Fruit fly (Drosophila melanogaster): ENCODE results near the gene Naa30B.

Naa30B gene

DNA sequence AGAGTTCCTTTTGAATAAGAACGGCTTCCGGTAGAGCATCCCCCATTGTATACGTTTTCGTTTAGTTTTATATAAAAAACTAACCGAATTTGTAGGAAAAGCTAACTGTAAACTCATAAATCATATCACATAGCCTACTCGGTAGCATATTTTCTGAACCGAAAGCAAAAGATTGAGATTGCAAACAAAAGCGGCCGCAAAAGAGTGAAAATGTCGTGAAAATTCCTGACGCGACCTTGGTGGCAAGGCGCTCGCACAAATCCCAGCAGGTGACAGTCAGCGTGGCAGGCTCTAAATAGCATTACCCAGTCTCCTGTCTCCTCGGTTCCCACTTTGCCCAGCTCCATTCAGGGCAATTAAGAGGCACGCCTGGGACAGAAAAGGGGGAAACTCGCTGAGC, at the start of gene Naa30B:
Naa30B (minus strand) TSS at position 101 of the 400 bp plus-strand sequence.
- TF ChIP-seq acj6 (GFP tag; optimal IDR thresholded peaks at IDR 0.05) (no peak), Eip75B (GFP tag; optimal IDR thresholded peaks at IDR 0.05) (no peak), Smox (GFP tag; optimal IDR thresholded peaks at IDR 0.05) (no peak), salr (GFP tag; optimal IDR thresholded peaks at IDR 0.05) (peak in 1 of 2 experiments; percentile 0), OdsH (GFP tag; optimal IDR thresholded peaks at IDR 0.05) (no peak), dsx (GFP tag; optimal IDR thresholded peaks at IDR 0.05; ENCODE audit: poor library complexity, severe bottlenecking) (no peak), Sox102F (GFP tag; optimal IDR thresholded peaks at IDR 0.05) (no peak)

DNA sequence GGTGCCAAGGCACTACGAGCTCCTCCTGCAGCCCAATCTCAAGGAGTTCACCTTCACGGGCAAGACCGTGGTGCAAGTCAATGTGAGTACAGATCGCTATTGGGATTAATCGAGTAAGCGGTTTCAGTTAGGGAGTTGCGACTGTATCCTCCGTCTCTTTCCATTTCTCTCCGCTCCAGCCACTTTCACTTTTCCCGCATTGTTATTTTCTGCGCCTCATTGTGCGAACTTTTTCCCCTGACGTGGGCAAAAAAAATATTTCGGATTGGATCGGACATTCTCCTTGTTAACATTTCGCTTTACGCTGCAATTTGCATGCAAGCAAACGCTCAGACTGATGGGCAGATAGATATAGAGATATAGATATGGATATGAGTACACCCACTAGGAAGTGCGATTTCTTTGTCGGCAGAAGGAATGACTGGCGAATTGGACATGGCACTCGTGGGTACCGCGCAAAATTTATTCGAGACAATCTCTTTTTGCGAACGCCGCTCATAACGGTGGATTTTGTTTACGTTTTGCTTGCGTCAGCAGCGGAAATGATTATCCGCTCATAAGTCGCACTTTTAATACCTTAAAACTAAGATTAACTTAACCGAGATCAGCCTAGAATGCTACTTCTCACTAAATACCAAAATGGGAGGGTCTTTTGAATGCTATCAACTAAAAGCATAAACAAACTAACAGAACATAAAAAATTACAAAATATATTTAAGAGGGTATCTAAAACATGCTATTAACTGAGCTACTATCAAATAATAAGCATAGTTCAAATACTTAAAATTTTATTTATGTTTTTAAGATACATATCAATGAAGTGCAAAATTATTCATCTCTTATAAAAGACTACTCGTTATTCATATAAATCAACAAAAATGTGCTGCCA, 47.1 kb upstream of the Naa30B start:
- TF ChIP-seq dac (GFP tag; optimal IDR thresholded peaks at IDR 0.05) = no peak
- peak; percentile 60 for TF ChIP-seq esn (GFP tag; optimal IDR thresholded peaks at IDR 0.05)
- TF ChIP-seq lz (GFP tag; optimal IDR thresholded peaks at IDR 0.05) = no peak
- TF ChIP-seq cyc (GFP tag; optimal IDR thresholded peaks at IDR 0.05) = peak; percentile 51
- peak; percentile 10 for TF ChIP-seq spab (GFP tag; optimal IDR thresholded peaks at IDR 0.05)
- TF ChIP-seq Eip78C (GFP tag) = no peak
- peak; percentile 48 for TF ChIP-seq CG6276 (GFP tag; optimal IDR thresholded peaks at IDR 0.05)
- TF ChIP-seq svp (GFP tag) = peak; percentile 82
- TF ChIP-seq CG32006 (GFP tag; optimal IDR thresholded peaks at IDR 0.05) = no peak
- peak; percentile 15 for TF ChIP-seq CG8319 (GFP tag; optimal IDR thresholded peaks at IDR 0.05)
- no peak for TF ChIP-seq CG8632 (GFP tag; optimal IDR thresholded peaks at IDR 0.05)
- no peak for TF ChIP-seq CG16779 (tag; optimal IDR thresholded peaks at IDR 0.05)
- no peak for TF ChIP-seq Ets96B (tag; optimal IDR thresholded peaks at IDR 0.05)
- TF ChIP-seq CG6808 (GFP tag; optimal IDR thresholded peaks at IDR 0.05) = no peak
- TF ChIP-seq CG11902 (GFP tag; optimal IDR thresholded peaks at IDR 0.05) = peak; percentile 45
- peak; percentile 40 for TF ChIP-seq CG11762 (GFP tag; optimal IDR thresholded peaks at IDR 0.05; ENCODE audit: insufficient read depth)
- no peak for TF ChIP-seq topi (GFP tag; optimal IDR thresholded peaks at IDR 0.05)
- peak; percentile 93 for TF ChIP-seq Blimp-1 (GFP tag; optimal IDR thresholded peaks at IDR 0.05)
- TF ChIP-seq eg (GFP tag; IDR thresholded peaks at IDR 0.05) = peak; percentile 43; the same call in 1 of the 3 replicates
- TF ChIP-seq Smox (GFP tag; optimal IDR thresholded peaks at IDR 0.05) = no peak
- peak; percentile 5 for TF ChIP-seq CG6792 (GFP tag; optimal IDR thresholded peaks at IDR 0.05)
- TF ChIP-seq CG10631 (GFP tag; optimal IDR thresholded peaks at IDR 0.05) = no peak
- no peak for TF ChIP-seq Hr4 (GFP tag; optimal IDR thresholded peaks at IDR 0.05)

DNA sequence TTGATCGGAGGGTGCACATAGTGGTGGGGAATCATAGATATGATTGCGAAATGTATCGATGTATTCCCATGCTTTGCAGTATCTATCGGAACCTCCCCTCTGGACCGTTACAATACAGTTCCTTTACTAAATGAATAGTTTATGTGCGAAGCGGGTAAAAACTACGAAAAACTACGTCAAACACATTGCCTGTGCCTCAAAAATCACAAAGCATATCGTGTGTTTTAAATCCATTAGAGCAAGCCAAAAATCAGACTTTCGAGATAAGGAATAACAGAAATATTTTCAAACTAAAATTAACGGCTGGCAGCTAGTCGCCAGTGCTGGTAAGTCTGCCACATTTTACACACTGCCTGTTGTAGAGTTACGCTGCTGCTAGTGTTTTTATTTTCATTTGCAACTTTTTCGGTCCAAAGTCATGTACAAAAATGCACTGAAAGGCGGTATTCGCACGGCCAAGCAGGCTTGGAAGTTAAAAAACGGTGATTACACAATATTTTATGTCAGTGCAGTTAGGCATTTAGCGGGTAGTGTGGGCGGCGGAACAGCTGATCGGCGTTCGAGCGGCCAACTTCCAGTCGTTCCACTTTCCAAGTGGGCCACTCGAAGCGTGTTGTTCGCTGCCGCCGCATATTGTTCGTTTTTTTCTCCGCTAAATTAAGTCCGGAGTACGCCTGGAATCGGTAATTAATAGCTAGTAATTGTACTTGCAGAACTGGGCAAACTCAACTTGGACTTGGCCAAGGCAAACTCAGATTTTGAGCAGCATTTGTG, 45.6 kb upstream of the Naa30B start:
- TF ChIP-seq cyc (GFP tag; optimal IDR thresholded peaks at IDR 0.05) = peak; percentile 77
- TF ChIP-seq CG10631 (GFP tag; optimal IDR thresholded peaks at IDR 0.05) = peak; percentile 81
- TF ChIP-seq achi (GFP tag; optimal IDR thresholded peaks at IDR 0.05) = peak; percentile 75
- peak; percentile 72 for TF ChIP-seq topi (GFP tag; optimal IDR thresholded peaks at IDR 0.05)
- peak; percentile 56; the same call in 1 of the 2 replicates for TF ChIP-seq CG11294 (GFP tag; IDR thresholded peaks at IDR 0.05)
- peak; percentile 59 for TF ChIP-seq CG6854 (GFP tag; optimal IDR thresholded peaks at IDR 0.05)
- peak; percentile 49 for TF ChIP-seq dac (GFP tag; optimal IDR thresholded peaks at IDR 0.05)
- peak; percentile 81 for TF ChIP-seq net (GFP tag; optimal IDR thresholded peaks at IDR 0.05)
- TF ChIP-seq CG15336 (GFP tag; IDR thresholded peaks at IDR 0.05) = peak; percentile 73
- TF ChIP-seq CG31627 (GFP tag; optimal IDR thresholded peaks at IDR 0.05) = peak; percentile 80
- peak; percentile 76 for TF ChIP-seq Hr4 (GFP tag; optimal IDR thresholded peaks at IDR 0.05)
- peak; percentile 57 for TF ChIP-seq Ets21C (GFP tag; optimal IDR thresholded peaks at IDR 0.05)
- peak; percentile 72 for TF ChIP-seq Smox (GFP tag; optimal IDR thresholded peaks at IDR 0.05)
- peak; percentile 60 for TF ChIP-seq CG8632 (GFP tag; optimal IDR thresholded peaks at IDR 0.05)
- TF ChIP-seq Eip78C (GFP tag) = peak; percentile 91
- TF ChIP-seq Lpt (GFP tag; optimal IDR thresholded peaks at IDR 0.05) = peak; percentile 68
- TF ChIP-seq CG32006 (GFP tag; optimal IDR thresholded peaks at IDR 0.05) = peak; percentile 73
- peak; percentile 79 for TF ChIP-seq Met (GFP tag; optimal IDR thresholded peaks at IDR 0.05)
- peak; percentile 85 for TF ChIP-seq esn (GFP tag; optimal IDR thresholded peaks at IDR 0.05)
- peak; percentile 21 for TF ChIP-seq fd59A (GFP tag; optimal IDR thresholded peaks at IDR 0.05)
- TF ChIP-seq fkh (GFP tag; optimal IDR thresholded peaks at IDR 0.05) = no peak
- TF ChIP-seq dsx (GFP tag; optimal IDR thresholded peaks at IDR 0.05; ENCODE audit: poor library complexity, severe bottlenecking) = no peak
- peak; percentile 19 for TF ChIP-seq CG6808 (GFP tag; optimal IDR thresholded peaks at IDR 0.05)
- peak; percentile 45 for TF ChIP-seq CG9139 (GFP tag; optimal IDR thresholded peaks at IDR 0.05)
- TF ChIP-seq CG6276 (GFP tag; optimal IDR thresholded peaks at IDR 0.05) = peak; percentile 6
- TF ChIP-seq Sox15 (GFP tag; optimal IDR thresholded peaks at IDR 0.05) = peak; percentile 44
- TF ChIP-seq Hr38 (GFP tag; optimal IDR thresholded peaks at IDR 0.05) = peak; percentile 68
- TF ChIP-seq Sox102F (GFP tag; optimal IDR thresholded peaks at IDR 0.05) = peak; percentile 79

Data from whole organism, prepupa.